Fruit fly (Drosophila melanogaster): ENCODE measurements around the gene CG9030.

DNA sequence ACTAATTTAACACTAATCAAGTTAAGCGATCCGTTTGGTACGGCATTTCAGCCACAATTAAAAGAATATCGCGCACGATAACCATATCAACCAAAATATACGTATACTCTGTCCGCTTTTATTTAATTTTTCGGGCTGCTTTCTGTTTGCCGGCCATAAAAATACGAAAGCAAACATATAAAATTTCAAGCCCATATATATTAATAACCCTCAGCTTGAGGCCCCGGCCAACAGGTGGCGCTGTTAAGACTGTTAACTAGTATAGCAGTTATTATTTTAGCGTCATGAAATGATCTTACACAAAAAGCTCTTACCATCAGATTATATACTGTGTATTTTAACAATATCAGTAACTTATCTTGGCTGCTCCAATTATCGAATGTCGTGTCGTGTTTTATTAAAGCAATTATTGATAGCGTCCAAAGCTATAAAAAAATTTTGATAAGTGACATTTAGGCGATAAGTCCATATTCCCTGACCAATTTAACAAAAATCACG lies 36.1 kb downstream of the CG9030 start, which contains the start of gene Eo:
- TF ChIP-seq woc (GFP tag; optimal IDR thresholded peaks at IDR 0.05) (no peak), Jra (GFP tag; optimal IDR thresholded peaks at IDR 0.05) (no peak), dsf (GFP tag; optimal IDR thresholded peaks at IDR 0.05; ENCODE audit: borderline replicate concordance) (no peak), GATAd (GFP tag; optimal IDR thresholded peaks at IDR 0.05) (no peak), pan (optimal IDR thresholded peaks at IDR 0.05) (no peak), Dfd (GFP tag; optimal IDR thresholded peaks at IDR 0.05) (no peak), lola (GFP tag; optimal IDR thresholded peaks at IDR 0.05) (no peak), psq (GFP tag; optimal IDR thresholded peaks at IDR 0.05) (no peak)
